Worm (Caenorhabditis elegans): ENCODE data around the gene mmcm-1.

Gene mmcm-1

ce11 chrIII:3862918-3863385 lies 44.5 kb downstream of the mmcm-1 start, which contains the start of gene brc-1:
brc-1 (minus strand) TSS chrIII:3862968.
- TF ChIP-seq W03F9.2 (tag; optimal IDR thresholded peaks at IDR 0.05) (peak; percentile 64), dao-5 (tag; optimal IDR thresholded peaks at IDR 0.05) (no peak), him-1 (tag; optimal IDR thresholded peaks at IDR 0.05) (peak; percentile 83)
